Worm (Caenorhabditis elegans): ENCODE measurements around the gene ifb-2.

DNA sequence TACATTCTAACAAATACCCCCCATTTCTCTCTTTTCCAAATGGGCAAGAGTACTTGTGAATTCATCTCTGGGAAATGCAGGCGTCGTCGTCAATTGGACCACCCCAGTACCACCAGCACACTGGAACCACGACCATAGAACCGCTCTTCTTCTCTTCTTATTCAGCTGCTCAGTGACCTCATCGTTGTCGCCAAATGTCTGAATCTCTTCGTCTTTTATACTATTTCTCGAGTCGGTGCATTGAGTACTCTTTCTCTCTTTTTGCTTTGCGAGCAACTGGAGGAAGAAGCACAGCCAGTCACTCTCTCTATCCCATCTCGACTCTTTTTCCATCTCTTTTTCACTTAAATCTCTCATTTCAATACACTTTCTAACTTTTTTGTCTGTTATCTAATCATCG is 29.9 kb downstream of the ifb-2 start:
- TF ChIP-seq nhr-237 (tag; optimal IDR thresholded peaks at IDR 0.05) (no peak), unc-62 (GFP tag; optimal IDR thresholded peaks at IDR 0.05) (no peak), lsy-2 (tag; optimal IDR thresholded peaks at IDR 0.05) (no peak), elt-3 (tag; optimal IDR thresholded peaks at IDR 0.05) (no peak)

Data from whole organism, mixed stage, embryonic.